Worm (Caenorhabditis elegans) whole organism, young adult: Measurements from ENCODE around the gene fust-1.

ENCODE experiments used
- F10E7.11 ChIP-seq: sonication (generic microtip); optimal IDR thresholded peaks from 2 replicates; lab custom pipeline; 2017; ENCODE audit warnings: mild to moderate bottlenecking, missing genetic modification characterization, moderate library complexity, missing compliant biosample characterization
- Y53F4B.3 ChIP-seq: fragments of 200-800 bp; sonication (Bioruptor generic); IDR thresholded peaks from 2 replicates; pipeline ENCODE4 v1.3.6; 2022; ENCODE audit warnings: missing genetic modification reagents, missing genetic modification characterization, missing compliant biosample characterization
- Y67H2A.10 ChIP-seq: fragments of 200-800 bp; sonication (Bioruptor generic); conservative IDR thresholded peaks from 2 replicates; pipeline ENCODE4 v1.3.6; 2022; ENCODE audit warnings: missing genetic modification reagents, missing genetic modification characterization, missing compliant biosample characterization
- nfya-1 ChIP-seq: sonication (generic microtip); optimal IDR thresholded peaks from 2 replicates; lab custom pipeline; 2017; ENCODE audit warnings: antibody characterized with exemption, missing compliant biosample characterization, missing genetic modification characterization, borderline replicate concordance; ENCODE audit not compliant: insufficient read depth

ce11 chrII:7131871-7132693 is 20.3 kb upstream of the fust-1 start, which contains the start of the genes T07F8.4 and gld-3:
- TF ChIP-seq nfya-1 (tag; lab: Kevin White, UChicago) = no peak
- no peak for TF ChIP-seq Y53F4B.3 (GFP tag; lab: Robert Waterston, UW)
- TF ChIP-seq F10E7.11 = no peak
- no peak for TF ChIP-seq Y67H2A.10 (GFP tag; lab: Robert Waterston, UW)
